Worm (Caenorhabditis elegans) whole organism, L2 larva: ENCODE data around the gene idpp-7.

ENCODE experiments used
- elt-3 ChIP-seq: sonication (generic microtip); optimal IDR thresholded peaks from 2 replicates; lab custom pipeline; 2017; ENCODE audit warnings: missing biosample characterization, missing genetic modification characterization
- lsy-2 ChIP-seq, 2 experiments: fragments of 150-350 bp in 1 of 2; sonication (generic microtip) in 1 of 2; optimal IDR thresholded peaks; 2 replicates each; lab custom pipeline; 2014 to 2017; ENCODE audit warnings: missing biosample characterization in 2 of 2, missing genetic modification characterization in 2 of 2
- mbf-1 ChIP-seq: sonication (generic microtip); optimal IDR thresholded peaks from 2 replicates; lab custom pipeline; 2017; ENCODE audit warnings: missing biosample characterization, missing genetic modification characterization
- mdl-1 ChIP-seq, 2 experiments: fragments of 150-350 bp in 1 of 2; sonication (generic microtip) in 1 of 2; optimal IDR thresholded peaks; 2 replicates each; lab custom pipeline; 2017; ENCODE audit warnings: missing biosample characterization in 2 of 2, missing genetic modification characterization in 2 of 2
- nhr-11 ChIP-seq: fragments of 150-350 bp; optimal IDR thresholded peaks from 2 replicates; lab custom pipeline; 2014; ENCODE audit warnings: missing biosample characterization, missing genetic modification characterization
- nhr-237 ChIP-seq: fragments of 150-350 bp; optimal IDR thresholded peaks from 2 replicates; lab custom pipeline; 2014; ENCODE audit warnings: missing biosample characterization, missing genetic modification characterization
- nhr-25 ChIP-seq: fragments of 150-350 bp; sonication (generic microtip); optimal IDR thresholded peaks from 3 replicates; lab custom pipeline; 2014; ENCODE audit warnings: missing biosample characterization, missing genetic modification characterization
- nhr-77 ChIP-seq: fragments of 150-350 bp; optimal IDR thresholded peaks from 2 replicates; lab custom pipeline; 2014; ENCODE audit warnings: missing biosample characterization, missing genetic modification characterization
- sma-9 ChIP-seq, 2 experiments: fragments of 150-350 bp in 1 of 2; sonication (generic microtip) in 1 of 2; optimal IDR thresholded peaks; 2 replicates each; lab custom pipeline; 2014 to 2016; ENCODE audit warnings: missing genetic modification characterization in 2 of 2, mild to moderate bottlenecking in 1 of 2, missing biosample characterization in 1 of 2, missing compliant biosample characterization in 1 of 2, missing genetic modification reagents in 1 of 2, moderate library complexity in 1 of 2
- unc-62 ChIP-seq: fragments of 150-350 bp; optimal IDR thresholded peaks from 2 replicates; lab custom pipeline; 2014; ENCODE audit warnings: missing biosample characterization, missing genetic modification reagents, missing genetic modification characterization
- zag-1 ChIP-seq: fragments of 150-350 bp; optimal IDR thresholded peaks from 2 replicates; lab custom pipeline; 2014; ENCODE audit warnings: missing biosample characterization, missing genetic modification characterization

ce11 chrIV:12700204-12700603 lies 19.6 kb upstream of the idpp-7 start:
- TF ChIP-seq sma-9 (GFP tag; optimal IDR thresholded peaks at IDR 0.05; lab: Kevin White, UChicago) (no peak), sma-9 (tag; optimal IDR thresholded peaks at IDR 0.05; lab: Kevin White, UChicago) (no peak), nhr-237 (tag; lab: Kevin White, UChicago) (no peak), mdl-1 (tag; optimal IDR thresholded peaks at IDR 0.05; lab: Kevin White, UChicago) (no peak), nhr-11 (no peak), zag-1 (tag; lab: Kevin White, UChicago) (no peak), unc-62 (GFP tag; lab: Kevin White, UChicago) (no peak), nhr-25 (tag; lab: Kevin White, UChicago) (no peak), lsy-2 (tag; optimal IDR thresholded peaks at IDR 0.05; lab: Kevin White, UChicago) (no peak), nhr-77 (no peak), elt-3 (tag; lab: Kevin White, UChicago) (no peak), mbf-1 (tag; lab: Kevin White, UChicago) (no peak)
